Fruit fly (Drosophila melanogaster) whole organism, adult: ENCODE measurements around the gene Tace.

Source experiments
- CG11617 ChIP-seq: fragments of 200-800 bp; sonication (Bioruptor generic); optimal IDR thresholded peaks from 2 replicates; lab custom pipeline; 2017; ENCODE audit warnings: mild to moderate bottlenecking, missing biosample characterization, missing genetic modification reagents, missing genetic modification characterization
- CG1620 ChIP-seq: fragments of 200-800 bp; sonication (Bioruptor generic); optimal IDR thresholded peaks from 2 replicates; lab custom pipeline; 2016; ENCODE audit warnings: missing biosample characterization, missing genetic modification characterization
- CG33017 ChIP-seq: fragments of 200-800 bp; sonication (Bioruptor generic); optimal IDR thresholded peaks from 2 replicates; lab custom pipeline; 2018; ENCODE audit warnings: missing biosample characterization, mild to moderate bottlenecking, missing genetic modification characterization, moderate library complexity
- CG7045 ChIP-seq: fragments of 200-800 bp; sonication (Bioruptor generic); optimal IDR thresholded peaks from 2 replicates; lab custom pipeline; 2017; ENCODE audit warnings: missing biosample characterization, mild to moderate bottlenecking, missing genetic modification characterization
- CG7101 ChIP-seq: fragments of 200-800 bp; sonication (Bioruptor generic); optimal IDR thresholded peaks from 2 replicates; lab custom pipeline; 2018; ENCODE audit warnings: missing biosample characterization, mild to moderate bottlenecking, missing genetic modification characterization, moderate library complexity
- Clk ChIP-seq: fragments of 200-800 bp; sonication (Bioruptor generic); optimal IDR thresholded peaks from 2 replicates; lab custom pipeline; 2017; ENCODE audit warnings: missing biosample characterization, missing genetic modification characterization
- Crg-1 ChIP-seq: fragments of 200-800 bp; sonication (Bioruptor generic); optimal IDR thresholded peaks from 2 replicates; lab custom pipeline; 2016; ENCODE audit warnings: missing biosample characterization, missing genetic modification characterization
- Mnt ChIP-seq: fragments of 200-800 bp; sonication (Bioruptor generic); optimal IDR thresholded peaks from 2 replicates; lab custom pipeline; 2016; ENCODE audit warnings: missing biosample characterization, mild to moderate bottlenecking, missing genetic modification characterization
- bab1 ChIP-seq: fragments of 200-800 bp; sonication (Bioruptor generic); optimal IDR thresholded peaks from 3 replicates; lab custom pipeline; 2019; ENCODE audit warnings: missing biosample characterization, mild to moderate bottlenecking, missing genetic modification characterization, moderate library complexity
- cic ChIP-seq: fragments of 200-800 bp; sonication (Bioruptor generic); optimal IDR thresholded peaks from 2 replicates; lab custom pipeline; 2017; ENCODE audit warnings: missing biosample characterization, mild to moderate bottlenecking, missing genetic modification characterization, moderate library complexity
- kay ChIP-seq: fragments of 200-800 bp; sonication (Bioruptor generic); peaks from one replicate; lab custom pipeline; 2016; ENCODE audit warnings: missing biosample characterization, missing genetic modification characterization, borderline replicate concordance
- pad ChIP-seq: fragments of 200-800 bp; sonication (Bioruptor generic); optimal IDR thresholded peaks from 3 replicates; lab custom pipeline; 2017; ENCODE audit warnings: missing biosample characterization, missing genetic modification characterization, mild to moderate bottlenecking, moderate library complexity, missing genetic modification reagents

DNA sequence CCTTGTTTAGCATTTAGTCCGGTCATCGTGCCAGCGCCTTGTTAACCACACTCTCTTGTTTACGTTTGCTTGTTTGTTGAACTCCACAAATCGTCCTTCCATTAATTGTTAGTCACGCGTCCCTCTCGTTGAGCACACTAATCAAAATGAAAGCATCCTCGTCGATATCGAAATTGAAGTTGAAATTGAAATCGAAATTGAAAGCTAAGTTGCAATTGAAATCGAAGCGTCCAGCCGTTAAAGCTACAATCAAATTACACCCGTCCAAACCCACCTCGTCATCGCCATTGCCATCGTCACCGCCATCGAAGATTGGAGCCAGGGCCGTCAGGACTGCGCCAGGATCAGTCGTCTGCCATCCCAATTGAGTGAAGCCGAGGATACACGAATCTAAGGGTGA, 23.1 kb downstream of the Tace start:
- TF ChIP-seq kay (GFP tag; lab: Kevin White, UChicago) (no peak), CG1620 (no peak), CG7101 (tag; lab: Kevin White, UChicago) (no peak), Crg-1 (GFP tag; lab: Kevin White, UChicago) (no peak), Clk (no peak), Mnt (no peak), bab1 (GFP tag; lab: Kevin White, UChicago) (no peak), CG33017 (tag; lab: Kevin White, UChicago) (no peak), pad (no peak), CG7045 (no peak), cic (GFP tag; lab: Kevin White, UChicago) (no peak), CG11617 (GFP tag; lab: Kevin White, UChicago) (no peak)
